Fruit fly (Drosophila melanogaster): ENCODE measurements around the gene Prp39.

Prp39 gene

DNA sequence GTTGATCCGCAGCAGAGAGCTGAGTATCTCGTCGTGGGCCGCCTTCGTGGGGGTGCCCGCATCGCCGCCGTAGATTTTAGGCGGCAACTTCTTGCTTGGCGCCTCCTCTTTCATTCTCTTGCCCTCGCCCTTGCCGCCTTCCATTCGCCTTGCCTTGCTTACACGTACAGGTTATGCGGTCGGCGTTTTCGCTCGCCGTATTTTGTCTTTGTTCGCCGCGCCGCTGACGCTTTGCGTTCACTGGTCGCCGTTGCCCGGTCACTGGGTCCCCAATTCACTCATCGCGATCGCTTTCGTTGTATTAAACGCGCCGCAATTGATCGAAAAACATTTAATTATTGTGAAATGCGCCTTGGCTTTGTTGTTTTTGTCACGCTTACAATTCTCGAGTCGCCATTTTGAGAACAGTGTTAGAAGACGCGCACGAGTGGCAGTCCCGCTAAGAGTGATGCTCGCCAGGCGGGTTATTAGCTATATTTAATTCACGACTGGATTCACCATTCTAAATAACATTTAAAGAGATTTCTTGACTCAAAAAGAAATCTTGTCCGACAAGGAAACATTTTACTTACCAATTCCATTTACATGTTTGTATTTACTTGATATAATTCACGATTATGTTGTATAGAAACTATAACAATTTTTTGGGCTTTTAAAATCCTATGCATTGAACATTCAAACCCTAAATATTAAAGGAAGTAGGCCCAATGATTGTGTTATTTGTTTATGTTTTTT lies 793 bp upstream of the Prp39 start, which contains the start of gene wdn:
TSS of gene wdn (minus strand) at position 396 of the 735 bp plus-strand sequence.
- TF ChIP-seq cic (GFP tag; optimal IDR thresholded peaks at IDR 0.05): no peak
- peak; percentile 27 for TF ChIP-seq Mnt (GFP tag; optimal IDR thresholded peaks at IDR 0.05)
- peak; percentile 13 for TF ChIP-seq CG5204 (GFP tag; optimal IDR thresholded peaks at IDR 0.05)
- no peak for TF ChIP-seq CG14711 (tag; optimal IDR thresholded peaks at IDR 0.05)
- no peak for TF ChIP-seq CG7045 (GFP tag; optimal IDR thresholded peaks at IDR 0.05)
- TF ChIP-seq ovo (GFP tag; optimal IDR thresholded peaks at IDR 0.05): peak; percentile 31
- peak; percentile 32 for TF ChIP-seq CG7101 (tag; optimal IDR thresholded peaks at IDR 0.05)
- TF ChIP-seq CG1620 (GFP tag; optimal IDR thresholded peaks at IDR 0.05): peak; percentile 15
- peak; percentile 25 for TF ChIP-seq pad (GFP tag; optimal IDR thresholded peaks at IDR 0.05)
- TF ChIP-seq kay (GFP tag; ENCODE audit: borderline replicate concordance): no peak
- TF ChIP-seq Hr96 (GFP tag; optimal IDR thresholded peaks at IDR 0.05): peak; percentile 31
- TF ChIP-seq bab1 (GFP tag; optimal IDR thresholded peaks at IDR 0.05): peak; percentile 36

DNA sequence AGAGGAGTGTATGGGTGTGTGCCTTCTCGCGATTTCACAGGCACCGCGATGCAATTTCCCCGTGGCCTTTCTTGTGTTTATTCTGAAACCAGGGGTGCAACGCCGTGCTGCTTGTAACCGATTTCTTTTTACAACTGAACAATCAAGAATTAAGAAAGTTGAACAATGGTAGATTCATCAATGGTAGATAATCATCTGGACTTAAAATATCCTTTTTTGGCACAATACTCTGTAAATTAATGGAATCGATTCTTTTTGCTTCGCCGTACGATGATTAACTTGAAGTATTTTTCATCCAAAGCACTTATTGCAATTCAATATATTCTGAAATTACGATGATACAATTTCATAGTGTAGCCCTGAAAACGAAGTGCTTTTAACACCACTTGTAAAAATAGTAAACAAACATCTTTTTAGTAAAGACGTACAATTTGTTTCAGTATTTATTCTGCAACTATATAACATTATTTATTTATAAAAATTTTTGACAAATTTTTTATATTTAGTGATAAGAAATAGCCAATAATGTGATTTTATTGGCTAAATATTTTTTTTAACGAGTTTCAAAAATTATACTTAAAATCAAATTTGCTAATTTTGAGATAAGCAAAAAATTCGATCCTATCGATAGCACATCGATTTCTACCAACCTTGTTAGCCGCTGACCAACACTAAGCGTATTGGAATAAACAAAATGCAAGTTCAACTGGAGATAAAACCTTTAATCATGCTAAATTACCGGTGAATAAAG lies 7.8 kb downstream of the Prp39 start, which contains the start of the genes CG1523 and CG1647:
TSS of gene CG1523 (minus strand) at position 114 of the 751 bp plus-strand sequence.
TSS of gene CG1647 (plus strand) at position 667 of the 751 bp plus-strand sequence.
- peak; percentile 79 for TF ChIP-seq CG12768 (GFP tag; optimal IDR thresholded peaks at IDR 0.05)
- TF ChIP-seq CG11617 (GFP tag; optimal IDR thresholded peaks at IDR 0.05): peak; percentile 84
- peak; percentile 77 for TF ChIP-seq CG7101 (tag; optimal IDR thresholded peaks at IDR 0.05)
- TF ChIP-seq ovo (GFP tag; optimal IDR thresholded peaks at IDR 0.05): no peak
- peak; percentile 78 for TF ChIP-seq bab1 (GFP tag; optimal IDR thresholded peaks at IDR 0.05)
- TF ChIP-seq Crg-1 (GFP tag; optimal IDR thresholded peaks at IDR 0.05): peak; percentile 57
- peak; percentile 67 for TF ChIP-seq CG14711 (tag; optimal IDR thresholded peaks at IDR 0.05)
- peak; percentile 78 for TF ChIP-seq CG7045 (GFP tag; optimal IDR thresholded peaks at IDR 0.05)
- TF ChIP-seq toe (GFP tag; optimal IDR thresholded peaks at IDR 0.05): peak; percentile 70
- peak; percentile 67 for TF ChIP-seq pad (GFP tag; optimal IDR thresholded peaks at IDR 0.05)
- peak; percentile 25 for TF ChIP-seq Clk (GFP tag; optimal IDR thresholded peaks at IDR 0.05)
- peak; percentile 50 for TF ChIP-seq tj (GFP tag; optimal IDR thresholded peaks at IDR 0.05)
- no peak for TF ChIP-seq cic (GFP tag; optimal IDR thresholded peaks at IDR 0.05)
- no peak for TF ChIP-seq kay (GFP tag; ENCODE audit: borderline replicate concordance)
- peak; percentile 76 for TF ChIP-seq Hr96 (GFP tag; optimal IDR thresholded peaks at IDR 0.05)
- peak; percentile 53 for TF ChIP-seq Mnt (GFP tag; optimal IDR thresholded peaks at IDR 0.05)
- peak; percentile 64 for TF ChIP-seq CG33017 (tag; optimal IDR thresholded peaks at IDR 0.05)
- TF ChIP-seq CG1620 (GFP tag; optimal IDR thresholded peaks at IDR 0.05): peak; percentile 45
- no peak for TF ChIP-seq cnc (optimal IDR thresholded peaks at IDR 0.05)
- TF ChIP-seq CG5204 (GFP tag; optimal IDR thresholded peaks at IDR 0.05): peak; percentile 77

DNA sequence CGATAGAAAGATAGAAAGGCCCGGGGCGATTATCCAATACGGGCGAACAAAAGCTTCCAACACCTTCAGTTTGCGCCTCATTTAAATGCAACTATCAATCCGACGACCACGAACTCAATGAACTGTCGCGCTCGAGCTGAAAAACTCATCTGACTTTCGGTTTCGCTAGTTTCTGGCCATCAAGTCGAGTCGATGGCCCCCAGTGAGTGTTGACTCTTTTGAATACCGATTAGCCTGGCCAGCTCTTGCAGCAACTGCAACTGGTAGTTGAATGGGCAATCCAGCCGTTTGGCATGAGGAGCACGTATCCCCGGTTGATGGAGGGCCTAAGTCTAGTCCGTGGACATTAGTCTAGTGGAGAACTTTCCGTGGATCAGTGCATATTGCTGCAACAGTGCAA lies 15.3 kb downstream of the Prp39 start:
- no peak for TF ChIP-seq CG14711 (tag; optimal IDR thresholded peaks at IDR 0.05)
- TF ChIP-seq cic (GFP tag; optimal IDR thresholded peaks at IDR 0.05): no peak
- TF ChIP-seq ovo (GFP tag; optimal IDR thresholded peaks at IDR 0.05): no peak
- no peak for TF ChIP-seq Crg-1 (GFP tag; optimal IDR thresholded peaks at IDR 0.05)
- TF ChIP-seq tj (GFP tag; optimal IDR thresholded peaks at IDR 0.05): no peak
- no peak for TF ChIP-seq bab1 (GFP tag; optimal IDR thresholded peaks at IDR 0.05)
- TF ChIP-seq CG5204 (GFP tag; optimal IDR thresholded peaks at IDR 0.05): no peak
- TF ChIP-seq Mnt (GFP tag; optimal IDR thresholded peaks at IDR 0.05): no peak
- TF ChIP-seq kay (GFP tag; ENCODE audit: borderline replicate concordance): no peak
- TF ChIP-seq toe (GFP tag; optimal IDR thresholded peaks at IDR 0.05): no peak
- TF ChIP-seq CG11617 (GFP tag; optimal IDR thresholded peaks at IDR 0.05): no peak
- TF ChIP-seq CG7045 (GFP tag; optimal IDR thresholded peaks at IDR 0.05): no peak
- TF ChIP-seq CG1620 (GFP tag; optimal IDR thresholded peaks at IDR 0.05): no peak
- TF ChIP-seq CG12768 (GFP tag; optimal IDR thresholded peaks at IDR 0.05): no peak
- no peak for TF ChIP-seq CG33017 (tag; optimal IDR thresholded peaks at IDR 0.05)

DNA sequence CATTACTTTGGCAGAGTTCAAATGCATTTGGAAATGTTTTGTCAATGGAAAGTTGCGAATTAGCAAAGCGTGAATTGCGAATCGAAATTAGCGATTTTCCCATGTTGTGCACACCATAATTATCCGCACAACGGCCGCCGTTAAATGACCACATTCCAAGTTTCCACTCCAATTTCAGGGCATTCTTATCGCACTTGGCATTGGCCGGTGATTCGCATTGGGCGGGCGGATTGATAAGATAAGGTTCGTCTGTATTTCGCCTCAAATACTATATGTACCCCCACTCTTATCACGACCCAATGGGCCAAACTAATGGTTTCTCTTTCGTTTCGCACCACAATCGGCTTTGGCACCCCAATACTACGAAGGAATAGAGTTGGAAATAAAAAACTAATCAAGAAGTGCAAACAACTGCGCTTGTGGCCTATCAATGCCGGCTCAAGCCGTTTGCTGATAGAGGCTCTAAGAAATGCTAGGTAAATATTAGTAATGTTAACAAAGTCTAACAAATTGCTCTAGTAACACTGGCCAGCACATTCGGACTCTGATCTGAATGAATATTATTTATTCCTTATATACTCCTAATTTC lies 17.5 kb downstream of the Prp39 start:
- TF ChIP-seq CG14711 (tag; optimal IDR thresholded peaks at IDR 0.05) (no peak), ovo (GFP tag; optimal IDR thresholded peaks at IDR 0.05) (peak; percentile 21), Crg-1 (GFP tag; optimal IDR thresholded peaks at IDR 0.05) (no peak), CG5204 (GFP tag; optimal IDR thresholded peaks at IDR 0.05) (no peak), kay (GFP tag; ENCODE audit: borderline replicate concordance) (peak; percentile 97), CG12768 (GFP tag; optimal IDR thresholded peaks at IDR 0.05) (peak; percentile 40), CG33017 (tag; optimal IDR thresholded peaks at IDR 0.05) (peak; percentile 44), CG11617 (GFP tag; optimal IDR thresholded peaks at IDR 0.05) (peak; percentile 53), Clk (GFP tag; optimal IDR thresholded peaks at IDR 0.05) (no peak), Mnt (GFP tag; optimal IDR thresholded peaks at IDR 0.05) (peak; percentile 45), cnc (optimal IDR thresholded peaks at IDR 0.05) (no peak), toe (GFP tag; optimal IDR thresholded peaks at IDR 0.05) (peak; percentile 36), CG7045 (GFP tag; optimal IDR thresholded peaks at IDR 0.05) (no peak), tj (GFP tag; optimal IDR thresholded peaks at IDR 0.05) (no peak), pad (GFP tag; optimal IDR thresholded peaks at IDR 0.05) (no peak), CG1620 (GFP tag; optimal IDR thresholded peaks at IDR 0.05) (no peak), bab1 (GFP tag; optimal IDR thresholded peaks at IDR 0.05) (no peak), Hr96 (GFP tag; optimal IDR thresholded peaks at IDR 0.05) (no peak), CG7101 (tag; optimal IDR thresholded peaks at IDR 0.05) (peak; percentile 45), cic (GFP tag; optimal IDR thresholded peaks at IDR 0.05) (peak; percentile 93)

DNA sequence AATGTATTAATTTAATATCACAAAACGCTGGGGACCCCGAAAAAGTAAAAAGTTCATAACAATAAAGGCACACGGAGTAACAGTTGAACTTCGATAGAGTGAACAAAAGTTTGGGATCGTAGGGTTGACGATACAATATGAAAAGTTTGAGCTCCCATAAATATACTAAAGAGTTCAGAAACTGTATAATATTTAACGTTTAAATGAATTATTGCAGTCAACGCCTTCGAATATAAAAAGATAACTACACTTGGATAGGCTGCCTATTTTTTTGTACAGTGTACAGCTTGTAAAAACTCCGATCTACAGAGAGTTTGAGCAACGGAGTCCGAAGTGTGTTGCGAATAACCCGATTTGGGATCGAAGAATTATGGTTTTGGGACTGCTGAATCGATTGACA lies 18.8 kb downstream of the Prp39 start:
- TF ChIP-seq Hr96 (GFP tag; optimal IDR thresholded peaks at IDR 0.05): no peak
- no peak for TF ChIP-seq kay (GFP tag; ENCODE audit: borderline replicate concordance)
- TF ChIP-seq CG14711 (tag; optimal IDR thresholded peaks at IDR 0.05): no peak

Data from whole organism, adult.